Fruit fly (Drosophila melanogaster) whole organism, embryonic: ENCODE results near the gene rumi.

ENCODE experiments used
- Adf1 ChIP-seq: fragments of 200-800 bp; sonication (Bioruptor generic); IDR thresholded peaks from 2 replicates; pipeline ENCODE4 v1.3.6; 2022; ENCODE audit warnings: missing biosample characterization, missing genetic modification characterization
- Aef1 ChIP-seq: fragments of 200-800 bp; sonication (Bioruptor generic); IDR thresholded peaks from 3 replicates; pipeline ENCODE4 v1.3.6; 2022; ENCODE audit warnings: missing biosample characterization, missing genetic modification characterization
- Atf-2 ChIP-seq: fragments of 200-800 bp; sonication (Bioruptor generic); optimal IDR thresholded peaks from 2 replicates; lab custom pipeline; 2016; ENCODE audit warnings: missing biosample characterization, missing genetic modification characterization
- CG11247 ChIP-seq: fragments of 200-800 bp; sonication (Bioruptor generic); IDR thresholded peaks from 2 replicates; pipeline ENCODE4 v1.3.6; 2022; ENCODE audit warnings: missing biosample characterization, missing genetic modification characterization
- CG1233 ChIP-seq: fragments of 200-800 bp; sonication (Bioruptor generic); optimal IDR thresholded peaks from 4 replicates; lab custom pipeline; 2018; ENCODE audit warnings: missing biosample characterization, mild to moderate bottlenecking, missing genetic modification characterization
- CG12659 ChIP-seq: fragments of 200-800 bp; sonication (Bioruptor generic); optimal IDR thresholded peaks from 3 replicates; lab custom pipeline; 2017; ENCODE audit warnings: mild to moderate bottlenecking, missing biosample characterization, missing genetic modification reagents, missing genetic modification characterization
- CG14441 ChIP-seq: fragments of 200-800 bp; sonication (Bioruptor generic); IDR thresholded peaks from 2 replicates; pipeline ENCODE4 v1.3.6; 2022; ENCODE audit warnings: missing biosample characterization, missing genetic modification characterization
- CG14667 ChIP-seq: fragments of 200-800 bp; sonication (Bioruptor generic); IDR thresholded peaks from 2 replicates; pipeline ENCODE4 v1.3.6; 2022; ENCODE audit warnings: missing biosample characterization, missing genetic modification characterization
- CG15011 ChIP-seq: fragments of 200-800 bp; sonication (Bioruptor generic); optimal IDR thresholded peaks from 3 replicates; lab custom pipeline; 2018; ENCODE audit warnings: missing biosample characterization, mild to moderate bottlenecking, missing genetic modification characterization
- CG18262 ChIP-seq: fragments of 200-800 bp; optimal IDR thresholded peaks from 3 replicates; lab custom pipeline; 2019; ENCODE audit warnings: missing biosample characterization, mild to moderate bottlenecking, missing genetic modification characterization, moderate library complexity
- CG2120 ChIP-seq: fragments of 200-800 bp; sonication (Bioruptor generic); optimal IDR thresholded peaks from 3 replicates; lab custom pipeline; 2016; ENCODE audit warnings: missing biosample characterization, missing genetic modification characterization
- CG2875 ChIP-seq: fragments of 200-800 bp; sonication (Bioruptor generic); optimal IDR thresholded peaks from 2 replicates; lab custom pipeline; 2017; ENCODE audit warnings: missing biosample characterization, mild to moderate bottlenecking, missing genetic modification characterization, missing genetic modification reagents
- CG2889 ChIP-seq: fragments of 200-800 bp; sonication (Bioruptor generic); IDR thresholded peaks from 3 replicates; pipeline ENCODE4 v1.3.6; 2022; ENCODE audit warnings: missing biosample characterization, missing genetic modification characterization
- CG30403 ChIP-seq: fragments of 200-800 bp; sonication (Bioruptor generic); optimal IDR thresholded peaks from 3 replicates; lab custom pipeline; 2016; ENCODE audit warnings: missing biosample characterization, missing genetic modification characterization
- CG3726 ChIP-seq: fragments of 200-800 bp; sonication (Bioruptor generic); IDR thresholded peaks from 3 replicates; pipeline ENCODE4, ENCODE4 v1.3.6; 2022; ENCODE audit warnings: missing biosample characterization, missing genetic modification characterization
- CG6689 ChIP-seq: fragments of 200-800 bp; sonication (Bioruptor generic); IDR thresholded peaks from 2 replicates; pipeline ENCODE4 v1.3.6; 2022; ENCODE audit warnings: missing biosample characterization, missing genetic modification characterization
- CG7745 ChIP-seq: fragments of 200-800 bp; sonication (Bioruptor generic); optimal IDR thresholded peaks from 2 replicates; lab custom pipeline; 2018; ENCODE audit warnings: missing biosample characterization, mild to moderate bottlenecking, missing genetic modification characterization, moderate library complexity
- CHES-1-like ChIP-seq: fragments of 200-800 bp; sonication (Bioruptor generic); optimal IDR thresholded peaks from 2 replicates; lab custom pipeline; 2016; ENCODE audit warnings: missing biosample characterization, missing genetic modification characterization
- Chrac-16 ChIP-seq: fragments of 200-800 bp; sonication (Bioruptor generic); optimal IDR thresholded peaks from 3 replicates; lab custom pipeline; 2016; ENCODE audit warnings: missing biosample characterization, missing genetic modification characterization
- CrebB ChIP-seq: fragments of 200-800 bp; sonication (Bioruptor generic); optimal IDR thresholded peaks from 3 replicates; lab custom pipeline; 2018; ENCODE audit warnings: missing biosample characterization, mild to moderate bottlenecking, missing genetic modification characterization
- D19A ChIP-seq: fragments of 200-800 bp; optimal IDR thresholded peaks from 3 replicates; lab custom pipeline; 2019; ENCODE audit warnings: missing biosample characterization, mild to moderate bottlenecking, missing genetic modification characterization, moderate library complexity
- Drgx ChIP-seq: fragments of 200-800 bp; sonication (Bioruptor generic); IDR thresholded peaks from 2 replicates; pipeline ENCODE4 v1.3.6; 2022; ENCODE audit warnings: missing biosample characterization, missing genetic modification characterization
- Hand ChIP-seq: fragments of 200-800 bp; sonication (Bioruptor generic); optimal IDR thresholded peaks from 2 replicates; lab custom pipeline; 2017; ENCODE audit warnings: mild to moderate bottlenecking, missing biosample characterization, missing genetic modification reagents, missing genetic modification characterization
- Hr3 ChIP-seq: fragments of 200-800 bp; sonication (Bioruptor generic); optimal IDR thresholded peaks from 3 replicates; lab custom pipeline; 2016; ENCODE audit warnings: missing biosample characterization, missing genetic modification characterization
- NFAT ChIP-seq: fragments of 200-800 bp; sonication (Bioruptor generic); IDR thresholded peaks from 2 replicates; pipeline ENCODE4 v1.3.6; 2022; ENCODE audit warnings: missing biosample characterization, missing genetic modification characterization
- Opbp ChIP-seq: fragments of 200-800 bp; sonication (Bioruptor generic); IDR thresholded peaks from 3 replicates; pipeline ENCODE4 v1.3.6; 2022; ENCODE audit warnings: missing biosample characterization, missing genetic modification characterization; ENCODE audit not compliant: partially characterized antibody
- Optix ChIP-seq: fragments of 200-800 bp; sonication (Bioruptor generic); IDR thresholded peaks from 3 replicates; pipeline ENCODE4 v1.3.6; 2022; ENCODE audit warnings: missing biosample characterization, missing genetic modification characterization
- Ptx1 ChIP-seq: fragments of 200-800 bp; sonication (Bioruptor generic); IDR thresholded peaks from 2 replicates; pipeline ENCODE4 v1.3.6; 2022; ENCODE audit warnings: missing biosample characterization, missing genetic modification characterization
- Rfx ChIP-seq: fragments of 200-800 bp; sonication (Bioruptor generic); IDR thresholded peaks from 2 replicates; pipeline ENCODE4 v1.3.6; 2022; ENCODE audit warnings: missing biosample characterization, missing genetic modification characterization
- ase ChIP-seq: fragments of 200-800 bp; sonication (Bioruptor generic); IDR thresholded peaks from 3 replicates; pipeline ENCODE4 v1.3.6; 2022; ENCODE audit warnings: missing biosample characterization, missing genetic modification characterization
- bowl ChIP-seq: fragments of 200-800 bp; sonication (Bioruptor generic); IDR thresholded peaks from 2 replicates; pipeline ENCODE4 v1.3.6; 2022; ENCODE audit warnings: missing biosample characterization, missing genetic modification characterization
- cg ChIP-seq: fragments of 200-800 bp; sonication (Bioruptor generic); optimal IDR thresholded peaks from 3 replicates; lab custom pipeline; 2019; ENCODE audit warnings: missing biosample characterization, mild to moderate bottlenecking, missing genetic modification characterization, moderate library complexity
- disco-r ChIP-seq: fragments of 200-800 bp; sonication (Bioruptor generic); optimal IDR thresholded peaks from 2 replicates; lab custom pipeline; 2016; ENCODE audit warnings: missing biosample characterization, missing genetic modification characterization
- hth ChIP-seq: fragments of >200 bp; optimal IDR thresholded peaks from 2 replicates; lab custom pipeline; 2017; ENCODE audit warnings: inconsistent platforms
- inv ChIP-seq: fragments of 200-800 bp; sonication (Bioruptor generic); IDR thresholded peaks from 2 replicates; pipeline ENCODE4 v1.3.6; 2022; ENCODE audit warnings: missing biosample characterization, missing genetic modification characterization; ENCODE audit not compliant: partially characterized antibody
- lmd ChIP-seq: fragments of 200-800 bp; sonication (Bioruptor generic); IDR thresholded peaks from 2 replicates; pipeline ENCODE4 v1.3.6; 2022; ENCODE audit warnings: missing biosample characterization, missing genetic modification characterization
- luna ChIP-seq: fragments of 200-800 bp; sonication (Bioruptor generic); optimal IDR thresholded peaks from 2 replicates; lab custom pipeline; 2016; ENCODE audit warnings: missing biosample characterization, missing genetic modification characterization
- mirr ChIP-seq: fragments of 200-800 bp; sonication (Bioruptor generic); optimal IDR thresholded peaks from 3 replicates; lab custom pipeline; 2018; ENCODE audit warnings: missing biosample characterization, mild to moderate bottlenecking, missing genetic modification characterization
- nerfin-1 ChIP-seq: fragments of 200-800 bp; sonication (Bioruptor generic); optimal IDR thresholded peaks from 3 replicates; lab custom pipeline; 2019; ENCODE audit warnings: missing biosample characterization, mild to moderate bottlenecking, missing genetic modification characterization, moderate library complexity
- org-1 ChIP-seq: fragments of 200-800 bp; sonication (Bioruptor generic); optimal IDR thresholded peaks from 2 replicates; lab custom pipeline; 2017; ENCODE audit warnings: missing biosample characterization, missing genetic modification characterization
- otp ChIP-seq: fragments of 200-800 bp; sonication (Bioruptor generic); IDR thresholded peaks from 3 replicates; pipeline ENCODE4, ENCODE4 v1.3.6; 2022; ENCODE audit warnings: missing biosample characterization, missing genetic modification characterization
- pfk ChIP-seq: fragments of 200-800 bp; sonication (Bioruptor generic); optimal IDR thresholded peaks from 2 replicates; lab custom pipeline; 2018; ENCODE audit warnings: missing biosample characterization, mild to moderate bottlenecking, missing genetic modification characterization, moderate library complexity
- phol ChIP-seq: fragments of 200-800 bp; sonication (Bioruptor generic); optimal IDR thresholded peaks from 3 replicates; lab custom pipeline; 2018; ENCODE audit warnings: missing biosample characterization, mild to moderate bottlenecking, missing genetic modification characterization, moderate library complexity
- repo ChIP-seq: fragments of 200-800 bp; sonication (Bioruptor generic); optimal IDR thresholded peaks from 2 replicates; lab custom pipeline; 2016; ENCODE audit warnings: missing biosample characterization, missing genetic modification characterization
- ro ChIP-seq: fragments of 200-800 bp; sonication (Bioruptor generic); IDR thresholded peaks from 2 replicates; pipeline ENCODE4 v1.3.6; 2022; ENCODE audit warnings: missing biosample characterization, missing genetic modification characterization
- row ChIP-seq: fragments of 200-800 bp; sonication (Bioruptor generic); IDR thresholded peaks from 3 replicates; pipeline ENCODE4 v1.3.6; 2022; ENCODE audit warnings: missing biosample characterization, missing genetic modification characterization
- slbo ChIP-seq: fragments of 200-800 bp; sonication (Bioruptor generic); IDR thresholded peaks from 2 replicates; pipeline ENCODE4 v1.3.6; 2022; ENCODE audit warnings: missing biosample characterization, missing genetic modification characterization
- stwl ChIP-seq: fragments of 200-800 bp; sonication (Bioruptor generic); optimal IDR thresholded peaks from 3 replicates; lab custom pipeline; 2018; ENCODE audit warnings: missing biosample characterization, mild to moderate bottlenecking, missing genetic modification characterization, moderate library complexity
- tio ChIP-seq: fragments of 200-800 bp; sonication (Bioruptor generic); optimal IDR thresholded peaks from 2 replicates; lab custom pipeline; 2017; ENCODE audit warnings: missing biosample characterization, missing genetic modification characterization, inconsistent platforms
- tna ChIP-seq: fragments of 200-800 bp; sonication (Bioruptor generic); IDR thresholded peaks from 2 replicates; pipeline ENCODE4 v1.3.6; 2022; ENCODE audit warnings: missing biosample characterization, missing genetic modification characterization; ENCODE audit not compliant: partially characterized antibody
- tx ChIP-seq: fragments of 200-800 bp; sonication (Bioruptor generic); optimal IDR thresholded peaks from 2 replicates; lab custom pipeline; 2016; ENCODE audit warnings: missing biosample characterization, missing genetic modification characterization
- zfh1 ChIP-seq: fragments of 200-800 bp; sonication (Bioruptor generic); IDR thresholded peaks from 3 replicates; pipeline ENCODE4 v1.3.6; 2022; ENCODE audit warnings: missing biosample characterization, missing genetic modification characterization

rumi gene

dm6 chr3R:22727857-22728256 is 22.5 kb downstream of the rumi start (continued):
- TF ChIP-seq phol = peak; percentile 19
- peak; percentile 73 for TF ChIP-seq Ptx1 (GFP tag; lab: Robert Waterston, UW)
- TF ChIP-seq pfk (GFP tag; lab: Kevin White, UChicago) = no peak
- peak; percentile 33; the same call in 1 of the 3 replicates for TF ChIP-seq zfh1 (GFP tag; lab: Robert Waterston, UW)
- TF ChIP-seq lmd (GFP tag; lab: Robert Waterston, UW) = peak; percentile 37
- TF ChIP-seq ase (GFP tag; lab: Robert Waterston, UW) = peak; percentile 41; the same call in 1 of the 3 replicates
- no peak for TF ChIP-seq otp (GFP tag; lab: Robert Waterston, UW)
- TF ChIP-seq CG2889 (GFP tag; lab: Robert Waterston, UW) = no peak
- peak; percentile 74 for TF ChIP-seq Drgx (GFP tag; lab: Robert Waterston, UW)
- no peak for TF ChIP-seq CG12659 (GFP tag; lab: Kevin White, UChicago)
- TF ChIP-seq repo (GFP tag; lab: Kevin White, UChicago) = no peak
- no peak for TF ChIP-seq CG15011
- peak; percentile 27 for TF ChIP-seq CG2120 (GFP tag; lab: Kevin White, UChicago)
- TF ChIP-seq CG14441 (GFP tag; lab: Robert Waterston, UW) = peak; percentile 32; the same call in 1 of the 2 replicates
- no peak for TF ChIP-seq CHES-1-like (GFP tag; lab: Kevin White, UChicago)
- TF ChIP-seq NFAT (GFP tag; lab: Robert Waterston, UW) = 0 out of 2 replicates have a peak, but pooled peaks have one; percentile 23
- peak; percentile 86 for TF ChIP-seq D19A
- TF ChIP-seq CrebB (tag; lab: Kevin White, UChicago) = no peak
- TF ChIP-seq CG2875 (GFP tag; lab: Kevin White, UChicago) = no peak
- no peak for TF ChIP-seq nerfin-1 (tag; lab: Kevin White, UChicago)
- peak; percentile 17; the same call in 1 of the 2 replicates for TF ChIP-seq CG6689 (GFP tag; lab: Robert Waterston, UW)
- peak; percentile 25 for TF ChIP-seq CG18262 (tag; lab: Kevin White, UChicago)
- no peak for TF ChIP-seq CG14667
- TF ChIP-seq slbo = 0 out of 2 replicates have a peak, but pooled peaks have one; percentile 11
- TF ChIP-seq org-1 (GFP tag; lab: Kevin White, UChicago) = no peak
- TF ChIP-seq CG1233 (GFP tag; lab: Kevin White, UChicago) = no peak
- 0 out of 3 replicates have a peak, but pooled peaks have one; percentile 13 for TF ChIP-seq row (GFP tag; lab: Robert Waterston, UW)

dm6 chr3R:22727456-22727833 is 23.0 kb downstream of the rumi start:
- TF ChIP-seq disco-r (GFP tag; lab: Kevin White, UChicago) (no peak), mirr (GFP tag; lab: Kevin White, UChicago) (no peak), CG3726 (GFP tag; lab: Robert Waterston, UW) (no peak), CrebB (tag; lab: Kevin White, UChicago) (no peak), Opbp (GFP tag; lab: Robert Waterston, UW) (no peak), Adf1 (GFP tag; lab: Robert Waterston, UW) (no peak), luna (GFP tag; lab: Kevin White, UChicago) (no peak), stwl (no peak), nerfin-1 (tag; lab: Kevin White, UChicago) (peak; percentile 41), inv (GFP tag; lab: Robert Waterston, UW) (no peak), Atf-2 (GFP tag; lab: Kevin White, UChicago) (no peak), tx (GFP tag; lab: Kevin White, UChicago) (no peak), ro (GFP tag; lab: Robert Waterston, UW) (no peak), tna (no peak), CG11247 (GFP tag; lab: Robert Waterston, UW) (no peak), Optix (GFP tag; lab: Robert Waterston, UW) (no peak), CG7745 (tag; lab: Kevin White, UChicago) (no peak), tio (GFP tag; lab: Kevin White, UChicago) (no peak), row (GFP tag; lab: Robert Waterston, UW) (no peak), bowl (GFP tag; lab: Robert Waterston, UW) (no peak), Hr3 (no peak), Hand (GFP tag; lab: Kevin White, UChicago) (no peak), Chrac-16 (GFP tag; lab: Kevin White, UChicago) (no peak), Aef1 (GFP tag; lab: Robert Waterston, UW) (no peak), Rfx (no peak), CG30403 (GFP tag; lab: Kevin White, UChicago) (no peak), hth (lab: Kevin White, UChicago) (no peak), cg (GFP tag; lab: Kevin White, UChicago) (peak; percentile 71)
